Fruit fly (Drosophila melanogaster): Measurements from ENCODE around the gene CG31643.

Gene CG31643

DNA sequence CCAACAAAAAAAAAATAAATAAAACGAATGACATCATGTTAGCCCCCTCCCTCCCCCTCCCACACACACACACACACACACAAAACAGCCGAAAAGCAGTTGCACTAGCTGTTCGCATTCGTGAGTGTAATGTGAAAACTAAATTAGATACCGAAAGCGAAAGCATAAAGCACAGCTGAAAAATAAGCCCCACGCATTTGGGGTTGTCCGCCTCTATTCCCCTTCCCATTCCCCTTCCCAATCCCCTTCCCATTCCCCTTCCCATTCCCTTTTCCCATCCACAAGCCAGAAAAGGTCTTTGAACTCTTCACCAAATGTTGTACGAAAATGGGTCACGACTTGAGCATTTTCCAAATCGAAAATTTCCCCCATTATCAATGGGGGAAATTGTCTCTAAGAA, 37.4 kb downstream of the CG31643 start (continued):
- TF ChIP-seq CG10462 (GFP tag; optimal IDR thresholded peaks at IDR 0.05), result no peak
- no peak for TF ChIP-seq sug (tag; optimal IDR thresholded peaks at IDR 0.05)
- TF ChIP-seq NC2α (GFP tag; optimal IDR thresholded peaks at IDR 0.05), result no peak
- no peak for TF ChIP-seq CG9437 (GFP tag; optimal IDR thresholded peaks at IDR 0.05)
- TF ChIP-seq HmgZ (tag; optimal IDR thresholded peaks at IDR 0.05), result no peak
- no peak for TF ChIP-seq CG6854 (GFP tag; optimal IDR thresholded peaks at IDR 0.05)
- no peak for TF ChIP-seq CG8944 (GFP tag; optimal IDR thresholded peaks at IDR 0.05)
- TF ChIP-seq klu (GFP tag; IDR thresholded peaks at IDR 0.05), result no peak
- TF ChIP-seq CG34224 (GFP tag; IDR thresholded peaks at IDR 0.05; ENCODE audit: partially characterized antibody), result no peak
- TF ChIP-seq Ets97D (GFP tag; optimal IDR thresholded peaks at IDR 0.05), result no peak
- no peak for TF ChIP-seq CG8478 (optimal IDR thresholded peaks at IDR 0.05)
- TF ChIP-seq CG10267 (tag; optimal IDR thresholded peaks at IDR 0.05), result no peak
- no peak for TF ChIP-seq CG33557 (GFP tag; optimal IDR thresholded peaks at IDR 0.05)
- peak; percentile 98 for TF ChIP-seq crol (GFP tag; IDR thresholded peaks at IDR 0.05)
- no peak for TF ChIP-seq lab (GFP tag; optimal IDR thresholded peaks at IDR 0.05)
- peak in 1 of 2 experiments; percentile 19 for TF ChIP-seq Hr78 (GFP tag; optimal IDR thresholded peaks at IDR 0.05)
- TF ChIP-seq sob (GFP tag; IDR thresholded peaks at IDR 0.05), result no peak
- peak; percentile 94 for TF ChIP-seq abd-A (tag; optimal IDR thresholded peaks at IDR 0.05)
- TF ChIP-seq Bgb (GFP tag; IDR thresholded peaks at IDR 0.05; ENCODE audit: partially characterized antibody), result no peak; the same call in 1 of the 2 replicates
- TF ChIP-seq sr (GFP tag; IDR thresholded peaks at IDR 0.05), result peak; percentile 66; the same call in 2 of the 3 replicates
- TF ChIP-seq CG30431 (GFP tag; optimal IDR thresholded peaks at IDR 0.05), result no peak
- TF ChIP-seq sna (GFP tag; IDR thresholded peaks at IDR 0.05; ENCODE audit: partially characterized antibody), result no peak
- TF ChIP-seq CG15269 (tag; optimal IDR thresholded peaks at IDR 0.05), result no peak
- TF ChIP-seq Trl (optimal IDR thresholded peaks at IDR 0.05), result no peak
- no peak for TF ChIP-seq Trl (GFP tag; optimal IDR thresholded peaks at IDR 0.05)
- no peak for TF ChIP-seq CG15073 (GFP tag; optimal IDR thresholded peaks at IDR 0.05)
- TF ChIP-seq ERR (GFP tag; optimal IDR thresholded peaks at IDR 0.05), result no peak
- no peak for TF ChIP-seq CG17912 (GFP tag; optimal IDR thresholded peaks at IDR 0.05)
- no peak for TF ChIP-seq CG18476 (GFP tag; optimal IDR thresholded peaks at IDR 0.05)
- TF ChIP-seq Asciz (GFP tag; optimal IDR thresholded peaks at IDR 0.05), result no peak
- TF ChIP-seq CG17361 (GFP tag; IDR thresholded peaks at IDR 0.05), result no peak
- no peak for TF ChIP-seq peb (GFP tag; IDR thresholded peaks at IDR 0.05)
- TF ChIP-seq CG31388 (GFP tag; optimal IDR thresholded peaks at IDR 0.05), result no peak
- no peak for TF ChIP-seq CG12104 (GFP tag; optimal IDR thresholded peaks at IDR 0.05)
- TF ChIP-seq kay (GFP tag; optimal IDR thresholded peaks at IDR 0.05), result no peak
- no peak for TF ChIP-seq CG16863 (GFP tag; optimal IDR thresholded peaks at IDR 0.05)
- TF ChIP-seq stwl (tag; optimal IDR thresholded peaks at IDR 0.05), result no peak
- TF ChIP-seq tx (GFP tag; optimal IDR thresholded peaks at IDR 0.05), result no peak
- TF ChIP-seq Gug (GFP tag; IDR thresholded peaks at IDR 0.05), result no peak
- TF ChIP-seq Hr3 (GFP tag; optimal IDR thresholded peaks at IDR 0.05), result peak; percentile 43
- TF ChIP-seq CG33213 (GFP tag; optimal IDR thresholded peaks at IDR 0.05), result no peak
- peak; percentile 31; the same call in 1 of the 3 replicates for TF ChIP-seq CG2199 (GFP tag; IDR thresholded peaks at IDR 0.05)
- no peak for TF ChIP-seq Abd-B (GFP tag; optimal IDR thresholded peaks at IDR 0.05)
- TF ChIP-seq Mrtf (GFP tag; IDR thresholded peaks at IDR 0.05), result no peak
- no peak for TF ChIP-seq en (GFP tag; optimal IDR thresholded peaks at IDR 0.05)
- no peak for TF ChIP-seq B-H1 (GFP tag; IDR thresholded peaks at IDR 0.05)
- TF ChIP-seq insv (GFP tag; optimal IDR thresholded peaks at IDR 0.05), result no peak
- TF ChIP-seq Dll (GFP tag; IDR thresholded peaks at IDR 0.05; ENCODE audit: partially characterized antibody), result 0 out of 4 replicates have a peak, but pooled peaks have one; percentile 13
- no peak for TF ChIP-seq CG11695 (GFP tag; IDR thresholded peaks at IDR 0.05)
- TF ChIP-seq BtbVII (GFP tag; optimal IDR thresholded peaks at IDR 0.05), result no peak
- no peak for TF ChIP-seq tin (GFP tag; optimal IDR thresholded peaks at IDR 0.05)
- no peak for TF ChIP-seq zf30C (GFP tag; optimal IDR thresholded peaks at IDR 0.05)
- TF ChIP-seq toy (GFP tag; IDR thresholded peaks at IDR 0.05), result no peak

All from whole organism, embryonic.